Worm (Caenorhabditis elegans) whole organism, young adult: ENCODE measurements around the gene F01G10.9.

ENCODE experiments used
- B0261.1 ChIP-seq: sonication (generic microtip); optimal IDR thresholded peaks from 2 replicates; lab custom pipeline; 2016; ENCODE audit warnings: mild to moderate bottlenecking, missing genetic modification characterization, moderate library complexity, missing compliant biosample characterization
- B0336.3 ChIP-seq: fragments of 200-800 bp; sonication (Bioruptor generic); IDR thresholded peaks from 2 replicates; pipeline ENCODE4 v1.3.6; 2022; ENCODE audit warnings: missing genetic modification characterization, missing compliant biosample characterization
- C06A6.2 ChIP-seq: fragments of 200-800 bp; sonication (Bioruptor generic); conservative IDR thresholded peaks from 2 replicates; pipeline ENCODE4 v1.3.6; 2022; ENCODE audit warnings: missing genetic modification characterization, missing compliant biosample characterization
- F10E7.11 ChIP-seq: sonication (generic microtip); optimal IDR thresholded peaks from 2 replicates; lab custom pipeline; 2017; ENCODE audit warnings: mild to moderate bottlenecking, missing genetic modification characterization, moderate library complexity, missing compliant biosample characterization
- F23B12.7 ChIP-seq: sonication (generic microtip); optimal IDR thresholded peaks from 2 replicates; lab custom pipeline; 2017; ENCODE audit warnings: missing genetic modification characterization, mild to moderate bottlenecking, missing compliant biosample characterization, antibody characterized with exemption, moderate library complexity; ENCODE audit not compliant: insufficient read depth
- F33H1.4 ChIP-seq: fragments of 200-800 bp; sonication (Bioruptor generic); IDR thresholded peaks from 2 replicates; pipeline ENCODE4 v1.3.6; 2022; ENCODE audit warnings: missing genetic modification reagents, missing genetic modification characterization, missing compliant biosample characterization
- F52B5.7 ChIP-seq: sonication (generic microtip); optimal IDR thresholded peaks from 2 replicates; lab custom pipeline; 2016; ENCODE audit warnings: mild to moderate bottlenecking, missing genetic modification characterization, missing compliant biosample characterization
- F57A8.1 ChIP-seq: fragments of 200-800 bp; sonication (Bioruptor generic); optimal IDR thresholded peaks from 2 replicates; lab custom pipeline; 2018; ENCODE audit warnings: mild to moderate bottlenecking, missing genetic modification characterization, moderate library complexity, missing compliant biosample characterization
- K11D2.4 ChIP-seq: fragments of 200-800 bp; sonication (Bioruptor generic); IDR thresholded peaks from 2 replicates; pipeline ENCODE4 v1.3.6; 2022; ENCODE audit warnings: missing genetic modification reagents, missing genetic modification characterization, missing compliant biosample characterization
- T07F8.4 ChIP-seq: sonication (generic microtip); optimal IDR thresholded peaks from 2 replicates; lab custom pipeline; 2016; ENCODE audit warnings: mild to moderate bottlenecking, missing genetic modification characterization, moderate library complexity, missing compliant biosample characterization
- Y56A3A.18 ChIP-seq: fragments of 200-800 bp; sonication (Bioruptor generic); IDR thresholded peaks from 2 replicates; pipeline ENCODE4 v1.3.6; 2022; ENCODE audit warnings: missing genetic modification reagents, missing genetic modification characterization, missing compliant biosample characterization
- Y67H2A.10 ChIP-seq: fragments of 200-800 bp; sonication (Bioruptor generic); conservative IDR thresholded peaks from 2 replicates; pipeline ENCODE4 v1.3.6; 2022; ENCODE audit warnings: missing genetic modification reagents, missing genetic modification characterization, missing compliant biosample characterization
- ZK185.1 ChIP-seq: sonication (generic microtip); optimal IDR thresholded peaks from 2 replicates; lab custom pipeline; 2016; ENCODE audit warnings: mild to moderate bottlenecking, missing genetic modification characterization, missing compliant biosample characterization; ENCODE audit not compliant: poor library complexity, severe bottlenecking
- aptf-2 ChIP-seq: fragments of 200-800 bp; sonication (Bioruptor generic); conservative IDR thresholded peaks from 2 replicates; pipeline ENCODE4 v1.3.6; 2022; ENCODE audit warnings: missing genetic modification reagents, missing genetic modification characterization, missing compliant biosample characterization
- athp-1 ChIP-seq: sonication (generic microtip); optimal IDR thresholded peaks from 2 replicates; lab custom pipeline; 2017; ENCODE audit warnings: mild to moderate bottlenecking, missing genetic modification characterization, missing compliant biosample characterization
- attf-5 ChIP-seq: fragments of 200-800 bp; sonication (Bioruptor generic); optimal IDR thresholded peaks from 2 replicates; lab custom pipeline; 2018; ENCODE audit warnings: mild to moderate bottlenecking, missing genetic modification characterization, missing compliant biosample characterization
- cebp-1 ChIP-seq, 2 experiments: fragments of 200-800 bp in 1 of 2; sonication (Bioruptor generic) in 1 of 2; sonication (generic microtip) in 1 of 2; IDR thresholded peaks in 1 of 2; optimal IDR thresholded peaks in 1 of 2; 2 replicates each; pipeline versions ENCODE4 v1.3.6 to Lab custom; 2017 to 2022; ENCODE audit warnings: missing compliant biosample characterization in 2 of 2, missing genetic modification characterization in 2 of 2, mild to moderate bottlenecking in 1 of 2, missing genetic modification reagents in 1 of 2, moderate library complexity in 1 of 2
- cebp-2 ChIP-seq: fragments of 200-800 bp; sonication (Bioruptor generic); IDR thresholded peaks from 2 replicates; pipeline ENCODE4 v1.3.6; 2022; ENCODE audit warnings: missing genetic modification characterization, missing compliant biosample characterization
- ceh-40 ChIP-seq: fragments of 200-800 bp; sonication (Bioruptor generic); IDR thresholded peaks from 2 replicates; pipeline ENCODE4 v1.3.6; 2022; ENCODE audit warnings: missing genetic modification characterization, missing compliant biosample characterization
- chd-7 ChIP-seq: sonication (generic microtip); optimal IDR thresholded peaks from 2 replicates; lab custom pipeline; 2016; ENCODE audit warnings: mild to moderate bottlenecking, missing genetic modification characterization, moderate library complexity, missing compliant biosample characterization
- efl-1 ChIP-seq: fragments of 150-350 bp; optimal IDR thresholded peaks from 2 replicates; lab custom pipeline; 2014; ENCODE audit warnings: missing biosample characterization, missing genetic modification reagents, missing genetic modification characterization
- egl-18 ChIP-seq: fragments of 200-800 bp; sonication (Bioruptor generic); IDR thresholded peaks from 2 replicates; pipeline ENCODE4 v1.3.6; 2022; ENCODE audit warnings: missing genetic modification reagents, missing genetic modification characterization, missing compliant biosample characterization
- egl-44 ChIP-seq: fragments of 200-800 bp; sonication (Bioruptor generic); IDR thresholded peaks from 2 replicates; pipeline ENCODE4 v1.3.6; 2022; ENCODE audit warnings: missing genetic modification reagents, missing genetic modification characterization, missing compliant biosample characterization
- ekl-4 ChIP-seq: fragments of 200-800 bp; sonication (Bioruptor generic); IDR thresholded peaks from 2 replicates; pipeline ENCODE4 v1.3.6; 2022; ENCODE audit warnings: missing genetic modification reagents, missing genetic modification characterization, missing compliant biosample characterization
- gei-17 ChIP-seq: fragments of 200-800 bp; sonication (Bioruptor generic); optimal IDR thresholded peaks from 2 replicates; lab custom pipeline; 2018; ENCODE audit warnings: mild to moderate bottlenecking, missing genetic modification characterization, missing compliant biosample characterization
- him-1 ChIP-seq: sonication (generic microtip); optimal IDR thresholded peaks from 2 replicates; lab custom pipeline; 2016; ENCODE audit warnings: missing genotype, missing genetic modification reagents, missing genetic modification characterization, missing compliant biosample characterization
- hmg-1.2 ChIP-seq: fragments of 200-800 bp; sonication (Bioruptor generic); IDR thresholded peaks from 2 replicates; pipeline ENCODE4 v1.3.6; 2022; ENCODE audit warnings: missing genetic modification reagents, missing genetic modification characterization, missing compliant biosample characterization
- hrde-1 ChIP-seq: sonication (generic microtip); optimal IDR thresholded peaks from 2 replicates; lab custom pipeline; 2016; ENCODE audit warnings: missing genetic modification characterization, mild to moderate bottlenecking, missing compliant biosample characterization, moderate library complexity, missing genotype, missing genetic modification reagents, borderline replicate concordance
- let-526 ChIP-seq: fragments of 200-800 bp; sonication (Bioruptor generic); IDR thresholded peaks from 2 replicates; pipeline ENCODE4 v1.3.6; 2022; ENCODE audit warnings: missing genetic modification reagents, missing genetic modification characterization, missing compliant biosample characterization
- lin-35 ChIP-seq, 3 experiments: fragments of 150-350 bp in 2 of 3; sonication (generic microtip) in 1 of 3; optimal IDR thresholded peaks; 2 replicates each; lab custom pipeline; 2014 to 2018; ENCODE audit warnings: missing biosample characterization in 3 of 3, missing genetic modification characterization in 3 of 3, missing genetic modification reagents in 3 of 3
- lin-40 ChIP-seq: sonication (generic microtip); optimal IDR thresholded peaks from 2 replicates; lab custom pipeline; 2016; ENCODE audit warnings: missing genetic modification characterization, mild to moderate bottlenecking, missing compliant biosample characterization, missing genotype, missing genetic modification reagents
- lir-1 ChIP-seq: fragments of 200-800 bp; sonication (Bioruptor generic); conservative IDR thresholded peaks from 2 replicates; pipeline ENCODE4 v1.3.6; 2022; ENCODE audit warnings: missing genetic modification reagents, missing genetic modification characterization, missing compliant biosample characterization
- nhr-27 ChIP-seq: fragments of 200-800 bp; sonication (Bioruptor generic); optimal IDR thresholded peaks from 2 replicates; lab custom pipeline; 2018; ENCODE audit warnings: mild to moderate bottlenecking, missing genetic modification characterization, moderate library complexity, missing compliant biosample characterization
- nhr-90 ChIP-seq: sonication (generic microtip); optimal IDR thresholded peaks from 2 replicates; lab custom pipeline; 2016; ENCODE audit warnings: missing genotype, mild to moderate bottlenecking, missing genetic modification characterization, missing compliant biosample characterization
- repo-1 ChIP-seq: sonication (generic microtip); optimal IDR thresholded peaks from 2 replicates; lab custom pipeline; 2017; ENCODE audit warnings: mild to moderate bottlenecking, missing genetic modification characterization, missing compliant biosample characterization
- rpc-1 ChIP-seq, 2 experiments: fragments of 150-350 bp in 1 of 2; sonication (generic microtip) in 1 of 2; optimal IDR thresholded peaks; 2 replicates each; lab custom pipeline; 2014 to 2018; ENCODE audit warnings: missing biosample characterization in 1 of 2, missing genetic modification characterization in 1 of 2, missing genetic modification reagents in 1 of 2, missing genotype in 1 of 2
- sdz-38 ChIP-seq: sonication (generic microtip); optimal IDR thresholded peaks from 2 replicates; lab custom pipeline; 2016; ENCODE audit warnings: missing genotype, missing genetic modification characterization, missing compliant biosample characterization
- sea-2 ChIP-seq: fragments of 200-800 bp; sonication (Bioruptor generic); IDR thresholded peaks from 2 replicates; pipeline ENCODE4 v1.3.6; 2022; ENCODE audit warnings: missing genetic modification characterization, missing compliant biosample characterization
- snpc-3.4 ChIP-seq: sonication (generic microtip); optimal IDR thresholded peaks from 2 replicates; lab custom pipeline; 2017; ENCODE audit warnings: missing genetic modification characterization, mild to moderate bottlenecking, missing compliant biosample characterization, antibody characterized with exemption, moderate library complexity, missing genotype, missing genetic modification reagents
- tlf-1 ChIP-seq: fragments of 200-800 bp; sonication (Bioruptor generic); optimal IDR thresholded peaks from 2 replicates; lab custom pipeline; 2018; ENCODE audit warnings: mild to moderate bottlenecking, missing genetic modification characterization, missing compliant biosample characterization
- unc-62 ChIP-seq: fragments of 150-350 bp; optimal IDR thresholded peaks from 2 replicates; lab custom pipeline; 2014; ENCODE audit warnings: missing biosample characterization, missing genetic modification reagents, missing genetic modification characterization
- zfh-2 ChIP-seq: fragments of 200-800 bp; sonication (Bioruptor generic); conservative IDR thresholded peaks from 2 replicates; pipeline ENCODE4 v1.3.6; 2022; ENCODE audit warnings: missing genetic modification reagents, missing genetic modification characterization, missing compliant biosample characterization
- ztf-25 ChIP-seq: fragments of 200-800 bp; sonication (Bioruptor generic); IDR thresholded peaks from 2 replicates; pipeline ENCODE4 v1.3.6; 2022; ENCODE audit warnings: missing genetic modification reagents, missing genetic modification characterization, missing compliant biosample characterization
- ztf-28 ChIP-seq: fragments of 200-800 bp; sonication (Bioruptor generic); IDR thresholded peaks from 2 replicates; pipeline ENCODE4 v1.3.6; 2022; ENCODE audit warnings: missing genetic modification reagents, missing genetic modification characterization, missing compliant biosample characterization

Gene F01G10.9

DNA sequence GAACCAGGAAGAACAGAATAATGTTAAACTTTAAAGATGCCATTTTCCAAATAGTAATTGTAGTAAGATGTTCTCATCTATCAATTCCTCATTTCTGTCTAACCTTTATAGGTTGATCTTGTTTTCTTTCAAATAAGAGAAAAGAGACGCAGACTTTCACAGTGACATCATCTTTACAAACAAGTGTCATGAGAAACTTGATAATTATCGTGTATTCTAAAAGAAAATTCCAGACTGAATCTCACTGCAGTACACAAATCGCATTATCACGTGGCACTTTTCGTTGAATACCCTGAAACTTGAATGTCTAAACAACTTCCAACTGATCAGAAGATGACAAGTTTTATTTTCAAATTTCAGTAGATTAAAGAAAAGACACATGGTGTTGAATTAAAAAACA lies 35.6 kb upstream of the F01G10.9 start, which contains the start of gene R09E10.13:
TSS of gene R09E10.13 (minus strand) at position 61 of the 400 bp plus-strand sequence.
- TF ChIP-seq hmg-1.2 (GFP tag; lab: Robert Waterston, UW) (no peak), cebp-2 (GFP tag; lab: Robert Waterston, UW) (no peak), egl-44 (GFP tag; lab: Robert Waterston, UW) (no peak), chd-7 (tag; lab: Kevin White, UChicago) (no peak), sea-2 (GFP tag; lab: Robert Waterston, UW) (no peak), lin-40 (tag; lab: Kevin White, UChicago) (no peak), ztf-28 (GFP tag; lab: Robert Waterston, UW) (no peak), Y56A3A.18 (no peak), ztf-25 (GFP tag; lab: Robert Waterston, UW) (no peak), lir-1 (GFP tag; lab: Robert Waterston, UW) (no peak), hrde-1 (tag; lab: Kevin White, UChicago) (no peak), C06A6.2 (GFP tag; lab: Robert Waterston, UW) (no peak), unc-62 (no peak), F52B5.7 (tag; lab: Kevin White, UChicago) (no peak), gei-17 (GFP tag; lab: Kevin White, UChicago) (no peak), F57A8.1 (GFP tag; lab: Kevin White, UChicago) (no peak), ekl-4 (GFP tag; lab: Robert Waterston, UW) (no peak), F23B12.7 (no peak)

DNA sequence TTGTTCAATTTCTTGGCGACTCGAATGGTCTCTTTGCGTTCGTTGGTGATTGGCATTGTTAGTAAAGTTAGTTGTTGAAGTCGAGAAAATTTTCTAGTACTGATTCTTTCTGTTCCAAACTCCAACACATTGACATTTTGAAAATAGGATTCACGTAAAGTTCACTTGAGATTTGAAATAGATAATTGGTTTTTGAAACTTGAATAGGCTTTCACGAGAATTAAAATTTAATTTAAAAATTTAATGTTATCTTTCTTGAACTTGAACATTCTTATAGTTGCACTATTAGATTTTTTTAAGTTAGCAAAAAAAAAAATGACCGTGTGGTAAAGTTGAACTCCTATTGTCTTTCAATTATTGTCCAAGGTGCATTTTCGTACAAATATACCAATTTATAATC lies 34.6 kb upstream of the F01G10.9 start, which contains the start of gene R09E10.6:
TSS of gene R09E10.6 (minus strand) at position 101 of the 400 bp plus-strand sequence.
- TF ChIP-seq cebp-2 (GFP tag; lab: Robert Waterston, UW) (no peak), him-1 (no peak), rpc-1 (optimal IDR thresholded peaks at IDR 0.05; lab: Kevin White, UChicago) (no peak), rpc-1 (tag; optimal IDR thresholded peaks at IDR 0.05; lab: Kevin White, UChicago) (no peak), ZK185.1 (tag; lab: Kevin White, UChicago) (no peak)

DNA sequence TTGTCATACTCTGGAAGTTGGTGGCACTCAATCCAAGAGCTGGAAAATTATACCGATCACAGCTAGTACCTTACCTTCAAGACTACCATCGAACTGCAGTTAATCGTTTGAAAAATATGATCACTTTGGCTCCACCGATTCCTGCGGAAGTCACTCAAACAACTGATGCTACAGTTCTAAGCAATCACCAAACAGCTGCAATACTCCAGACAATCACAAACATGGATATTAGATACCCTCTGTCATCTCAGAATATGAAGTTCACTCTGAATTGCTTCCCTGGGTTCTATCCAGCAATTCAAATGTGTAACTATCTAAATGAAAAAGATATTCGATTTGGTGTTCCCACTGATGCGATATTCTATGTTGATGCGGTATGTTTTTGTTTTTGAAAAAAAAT lies 29.1 kb upstream of the F01G10.9 start:
- TF ChIP-seq F10E7.11 (tag; lab: Kevin White, UChicago) (no peak), nhr-27 (tag; lab: Kevin White, UChicago) (no peak), T07F8.4 (no peak), K11D2.4 (GFP tag; lab: Robert Waterston, UW) (no peak), tlf-1 (no peak), aptf-2 (GFP tag; lab: Robert Waterston, UW) (no peak), attf-5 (GFP tag; lab: Kevin White, UChicago) (no peak), efl-1 (GFP tag; lab: Kevin White, UChicago) (no peak), ceh-40 (no peak), nhr-90 (tag; lab: Kevin White, UChicago) (no peak), sdz-38 (tag; lab: Kevin White, UChicago) (no peak), egl-18 (GFP tag; lab: Robert Waterston, UW) (no peak), B0336.3 (GFP tag; lab: Robert Waterston, UW) (no peak)

DNA sequence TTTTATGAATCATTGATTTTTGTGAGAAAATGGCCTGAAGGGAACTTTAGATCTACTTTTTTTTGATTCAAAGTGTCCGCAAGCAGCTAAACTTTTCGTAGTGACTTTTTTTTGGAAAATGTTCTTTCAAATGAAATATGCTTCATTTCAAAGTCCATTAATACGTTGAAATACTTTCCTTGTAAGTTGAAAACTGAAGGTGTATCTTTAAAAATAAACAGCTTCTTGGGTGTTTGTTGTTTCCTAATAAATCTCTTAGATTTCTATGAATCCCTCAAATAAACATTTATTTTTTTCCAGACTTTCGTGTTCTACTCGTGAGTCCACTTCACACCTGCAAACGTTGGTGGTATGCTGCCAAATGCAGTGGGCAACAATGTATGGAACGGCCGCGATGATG lies 27.2 kb upstream of the F01G10.9 start, which contains the start of gene ebax-1:
TSS of gene ebax-1 (plus strand) at position 301 of the 400 bp plus-strand sequence.
- no peak for TF ChIP-seq zfh-2
- TF ChIP-seq let-526 (GFP tag; lab: Robert Waterston, UW) = no peak
- no peak for TF ChIP-seq B0261.1 (tag; lab: Kevin White, UChicago)
- no peak for TF ChIP-seq snpc-3.4 (tag; lab: Kevin White, UChicago)
- no peak for TF ChIP-seq cebp-1 (GFP tag; IDR thresholded peaks at IDR 0.05; lab: Robert Waterston, UW)
- TF ChIP-seq cebp-1 (tag; optimal IDR thresholded peaks at IDR 0.05; lab: Kevin White, UChicago) = no peak
- TF ChIP-seq egl-18 (GFP tag; lab: Robert Waterston, UW) = no peak
- TF ChIP-seq F33H1.4 (GFP tag; lab: Robert Waterston, UW) = no peak
- no peak for TF ChIP-seq repo-1 (tag; lab: Kevin White, UChicago)
- no peak for TF ChIP-seq nhr-90 (tag; lab: Kevin White, UChicago)
- TF ChIP-seq B0336.3 (GFP tag; lab: Robert Waterston, UW) = no peak
- TF ChIP-seq F23B12.7 = no peak
- TF ChIP-seq athp-1 (tag; lab: Kevin White, UChicago) = no peak
- no peak for TF ChIP-seq Y67H2A.10
- no peak for TF ChIP-seq lin-35 (GFP tag; optimal IDR thresholded peaks at IDR 0.05; lab: Kevin White, UChicago)
